Worm (Caenorhabditis elegans) whole organism, L3 larva: Measurements from ENCODE around the gene hlh-32.
A peak's percentile ranks its signal among the peaks of the same experiment; 100 is the strongest.

Experiments
- R02D3.7 ChIP-seq: fragments of 150-350 bp; optimal IDR thresholded peaks from 2 replicates; lab custom pipeline; 2014; ENCODE audit warnings: missing biosample characterization, missing genetic modification characterization
- ZK546.5 ChIP-seq: sonication (generic microtip); optimal IDR thresholded peaks from 2 replicates; lab custom pipeline; 2017; ENCODE audit warnings: missing biosample characterization, missing genetic modification characterization
- aly-2 ChIP-seq: fragments of 150-350 bp; optimal IDR thresholded peaks from 2 replicates; lab custom pipeline; 2014; ENCODE audit warnings: missing biosample characterization, missing genetic modification characterization
- ama-1 ChIP-seq: fragments of 150-350 bp; optimal IDR thresholded peaks from 2 replicates; lab custom pipeline; 2018
- ceh-16 ChIP-seq: sonication (generic microtip); optimal IDR thresholded peaks from 2 replicates; lab custom pipeline; 2017; ENCODE audit warnings: missing biosample characterization, missing genetic modification characterization
- ceh-82 ChIP-seq: fragments of 150-350 bp; optimal IDR thresholded peaks from 2 replicates; lab custom pipeline; 2014; ENCODE audit warnings: missing biosample characterization, missing genetic modification characterization
- ceh-9 ChIP-seq: sonication (generic microtip); optimal IDR thresholded peaks from 2 replicates; lab custom pipeline; 2018; ENCODE audit warnings: missing biosample characterization, missing genetic modification characterization
- daf-12 ChIP-seq: fragments of 150-350 bp; optimal IDR thresholded peaks from 2 replicates; lab custom pipeline; 2014; ENCODE audit warnings: missing biosample characterization, missing genetic modification reagents, missing genetic modification characterization
- egl-27 ChIP-seq: sonication (generic microtip); optimal IDR thresholded peaks from 4 replicates; lab custom pipeline; 2017; ENCODE audit warnings: missing biosample characterization, missing genetic modification reagents, missing genetic modification characterization
- egl-5 ChIP-seq: fragments of 150-350 bp; optimal IDR thresholded peaks from 2 replicates; lab custom pipeline; 2017; ENCODE audit warnings: missing biosample characterization, missing genetic modification reagents, missing genetic modification characterization, inconsistent platforms
- elt-2 ChIP-seq: sonication (generic microtip); optimal IDR thresholded peaks from 2 replicates; lab custom pipeline; 2016; ENCODE audit warnings: missing genetic modification reagents, mild to moderate bottlenecking, missing genetic modification characterization, missing compliant biosample characterization
- elt-3 ChIP-seq, 3 experiments: fragments of 150-350 bp in 1 of 3; sonication (generic microtip) in 2 of 3; optimal IDR thresholded peaks; 2 replicates in 2 of 3; 4 replicates in 1 of 3; lab custom pipeline; 2014 to 2017; ENCODE audit warnings: missing biosample characterization in 3 of 3, missing genetic modification characterization in 3 of 3
- eor-1 ChIP-seq, 2 experiments: fragments of 150-350 bp; optimal IDR thresholded peaks; 2 replicates each; lab custom pipeline; 2014 to 2018; ENCODE audit warnings: missing biosample characterization in 2 of 2, missing genetic modification characterization in 2 of 2
- fkh-10 ChIP-seq: sonication (generic microtip); optimal IDR thresholded peaks from 2 replicates; lab custom pipeline; 2017; ENCODE audit warnings: missing biosample characterization, missing genetic modification reagents, missing genetic modification characterization
- fkh-2 ChIP-seq: fragments of 150-350 bp; optimal IDR thresholded peaks from 2 replicates; lab custom pipeline; 2014; ENCODE audit warnings: missing biosample characterization, missing genetic modification reagents, missing genetic modification characterization
- fos-1 ChIP-seq: fragments of 150-350 bp; optimal IDR thresholded peaks from 2 replicates; lab custom pipeline; 2014; ENCODE audit warnings: missing biosample characterization, missing genetic modification characterization
- hmg-11 ChIP-seq: sonication (generic microtip); optimal IDR thresholded peaks from 2 replicates; lab custom pipeline; 2016; ENCODE audit warnings: missing genetic modification characterization, missing compliant biosample characterization
- jun-1 ChIP-seq: fragments of 150-350 bp; optimal IDR thresholded peaks from 2 replicates; lab custom pipeline; 2014; ENCODE audit warnings: missing biosample characterization, missing genetic modification reagents, missing genetic modification characterization
- lin-15B ChIP-seq: fragments of 150-350 bp; optimal IDR thresholded peaks from 2 replicates; lab custom pipeline; 2014; ENCODE audit warnings: missing biosample characterization, missing genetic modification characterization
- lsy-12 ChIP-seq: sonication (generic microtip); optimal IDR thresholded peaks from 2 replicates; lab custom pipeline; 2016; ENCODE audit warnings: mild to moderate bottlenecking, missing genetic modification characterization, missing compliant biosample characterization
- mdl-1 ChIP-seq: fragments of 150-350 bp; optimal IDR thresholded peaks from 2 replicates; lab custom pipeline; 2014; ENCODE audit warnings: missing biosample characterization, missing genetic modification characterization
- mml-1 ChIP-seq: fragments of 150-350 bp; sonication (generic microtip); optimal IDR thresholded peaks from 3 replicates; lab custom pipeline; 2014; ENCODE audit warnings: missing biosample characterization, missing genetic modification characterization
- nfya-1 ChIP-seq: sonication (generic microtip); optimal IDR thresholded peaks from 2 replicates; lab custom pipeline; 2017; ENCODE audit warnings: missing genetic modification characterization, mild to moderate bottlenecking, missing compliant biosample characterization, antibody characterized with exemption, moderate library complexity; ENCODE audit not compliant: insufficient read depth
- nhr-11 ChIP-seq: fragments of 150-350 bp; optimal IDR thresholded peaks from 2 replicates; lab custom pipeline; 2014; ENCODE audit warnings: missing biosample characterization, missing genetic modification characterization
- nhr-12 ChIP-seq: fragments of 150-350 bp; optimal IDR thresholded peaks from 2 replicates; lab custom pipeline; 2014; ENCODE audit warnings: missing biosample characterization, missing genetic modification characterization
- nhr-23 ChIP-seq: fragments of 150-350 bp; optimal IDR thresholded peaks from 2 replicates; lab custom pipeline; 2014; ENCODE audit warnings: missing biosample characterization, missing genetic modification reagents, missing genetic modification characterization
- nhr-237 ChIP-seq: fragments of 150-350 bp; optimal IDR thresholded peaks from 2 replicates; lab custom pipeline; 2014; ENCODE audit warnings: missing biosample characterization, missing genetic modification characterization
- nhr-28 ChIP-seq: fragments of 150-350 bp; optimal IDR thresholded peaks from 2 replicates; lab custom pipeline; 2014; ENCODE audit warnings: missing biosample characterization, missing genetic modification characterization
- nhr-43 ChIP-seq: sonication (generic microtip); optimal IDR thresholded peaks from 2 replicates; lab custom pipeline; 2016; ENCODE audit warnings: mild to moderate bottlenecking, missing genetic modification characterization, missing compliant biosample characterization; ENCODE audit not compliant: poor library complexity, severe bottlenecking
- nhr-76 ChIP-seq: fragments of 150-350 bp; sonication (generic microtip); optimal IDR thresholded peaks from 5 replicates; lab custom pipeline; 2014; ENCODE audit warnings: missing biosample characterization, missing genetic modification characterization
- nhr-77 ChIP-seq: fragments of 150-350 bp; optimal IDR thresholded peaks from 2 replicates; lab custom pipeline; 2014; ENCODE audit warnings: missing biosample characterization, missing genetic modification characterization
- pha-4 ChIP-seq: fragments of 150-350 bp; optimal IDR thresholded peaks from 2 replicates; lab custom pipeline; 2014; ENCODE audit warnings: missing biosample characterization, missing genetic modification reagents, missing genetic modification characterization
- pqm-1 ChIP-seq: fragments of 150-350 bp; optimal IDR thresholded peaks from 2 replicates; lab custom pipeline; 2017; ENCODE audit warnings: missing biosample characterization, missing genetic modification characterization, inconsistent platforms
- sea-2 ChIP-seq: fragments of 150-350 bp; sonication (generic microtip); optimal IDR thresholded peaks from 4 replicates; lab custom pipeline; 2014; ENCODE audit warnings: missing biosample characterization, missing genetic modification reagents, missing genetic modification characterization
- skn-1 ChIP-seq: fragments of 150-350 bp; optimal IDR thresholded peaks from 2 replicates; lab custom pipeline; 2014; ENCODE audit warnings: missing biosample characterization, missing genetic modification characterization
- snpc-4 ChIP-seq: fragments of 150-350 bp; optimal IDR thresholded peaks from 2 replicates; lab custom pipeline; 2014; ENCODE audit warnings: missing biosample characterization, missing genetic modification characterization
- tbx-2 ChIP-seq: sonication (generic microtip); optimal IDR thresholded peaks from 2 replicates; lab custom pipeline; 2016; ENCODE audit warnings: mild to moderate bottlenecking, missing genetic modification characterization, missing compliant biosample characterization
- unc-39 ChIP-seq: sonication (generic microtip); optimal IDR thresholded peaks from 4 replicates; lab custom pipeline; 2017; ENCODE audit warnings: missing biosample characterization, missing genetic modification characterization
- unc-62 ChIP-seq: fragments of 150-350 bp; sonication (generic microtip); optimal IDR thresholded peaks from 4 replicates; lab custom pipeline; 2014; ENCODE audit warnings: missing biosample characterization, missing genetic modification reagents, missing genetic modification characterization
- zag-1 ChIP-seq: fragments of 150-350 bp; optimal IDR thresholded peaks from 2 replicates; lab custom pipeline; 2014; ENCODE audit warnings: missing biosample characterization, missing genetic modification characterization
- ztf-11 ChIP-seq: fragments of 150-350 bp; optimal IDR thresholded peaks from 2 replicates; lab custom pipeline; 2014; ENCODE audit warnings: missing biosample characterization, missing genetic modification characterization
- ztf-4 ChIP-seq: fragments of 150-350 bp; optimal IDR thresholded peaks from 2 replicates; lab custom pipeline; 2014; ENCODE audit warnings: missing biosample characterization, missing genetic modification characterization

The hlh-32 gene

ce11 chrIV:16171326-16171725, 39.1 kb downstream of the hlh-32 start:
- no peak for TF ChIP-seq fos-1
- peak; percentile 83 for TF ChIP-seq mml-1 (tag; lab: Kevin White, UChicago)
- no peak for TF ChIP-seq egl-27 (tag; lab: Kevin White, UChicago)
- TF ChIP-seq jun-1 (tag; lab: Kevin White, UChicago), result no peak
- peak; percentile 25 for TF ChIP-seq nhr-23 (tag; lab: Kevin White, UChicago)
- no peak for TF ChIP-seq unc-62 (GFP tag; lab: Kevin White, UChicago)
- TF ChIP-seq pqm-1 (tag; lab: Kevin White, UChicago), result peak; percentile 61
- TF ChIP-seq nhr-43, result peak; percentile 39
- no peak for TF ChIP-seq fkh-2
- peak; percentile 74 for TF ChIP-seq ama-1 (lab: Kevin White, UChicago)
- TF ChIP-seq elt-2 (tag; lab: Kevin White, UChicago), result peak; percentile 62
- TF ChIP-seq ztf-4 (tag; lab: Kevin White, UChicago), result no peak
- no peak for TF ChIP-seq daf-12
- no peak for TF ChIP-seq aly-2
- no peak for TF ChIP-seq tbx-2 (tag; lab: Kevin White, UChicago)
- TF ChIP-seq skn-1 (tag; lab: Kevin White, UChicago), result no peak

- TF ChIP-seq ama-1 (lab: Kevin White, UChicago) (peak; percentile 76), nhr-11 (tag; lab: Kevin White, UChicago) (no peak)
These were observed 40.6 kb downstream of the hlh-32 start for ce11 chrIV:16172786-16173371.

ce11 chrIV:16176808-16177207, 44.5 kb downstream of the hlh-32 start:
- TF ChIP-seq pha-4 (tag; lab: Kevin White, UChicago) (peak; percentile 36), eor-1 (tag; optimal IDR thresholded peaks at IDR 0.05; lab: Kevin White, UChicago) (no peak), elt-2 (tag; lab: Kevin White, UChicago) (peak; percentile 30)
- TF ChIP-seq, all 47 proteins: peak for 2

ce11 chrIV:16178433-16178832, 46.2 kb downstream of the hlh-32 start:
- TF ChIP-seq nhr-237 (tag; lab: Kevin White, UChicago) (no peak), pqm-1 (tag; lab: Kevin White, UChicago) (peak; percentile 91), snpc-4 (no peak), elt-2 (tag; lab: Kevin White, UChicago) (peak; percentile 93), nhr-12 (tag; lab: Kevin White, UChicago) (no peak)

ce11 chrIV:16180898-16181482, 48.7 kb downstream of the hlh-32 start:
- TF ChIP-seq egl-27 (tag; lab: Kevin White, UChicago), result peak; percentile 6
- no peak for TF ChIP-seq nhr-11 (tag; lab: Kevin White, UChicago)
- no peak for TF ChIP-seq sea-2
- no peak for TF ChIP-seq egl-5 (tag; lab: Kevin White, UChicago)
- TF ChIP-seq nhr-12 (tag; lab: Kevin White, UChicago), result no peak
- TF ChIP-seq zag-1 (tag; lab: Kevin White, UChicago), result no peak
- peak; percentile 2 for TF ChIP-seq R02D3.7
- peak; percentile 37 for TF ChIP-seq unc-62 (GFP tag; lab: Kevin White, UChicago)
- TF ChIP-seq nfya-1 (tag; lab: Kevin White, UChicago), result peak; percentile 45
- TF ChIP-seq pqm-1 (tag; lab: Kevin White, UChicago), result peak; percentile 92
- no peak for TF ChIP-seq nhr-76 (tag; lab: Kevin White, UChicago)
- no peak for TF ChIP-seq eor-1 (tag; optimal IDR thresholded peaks at IDR 0.05; lab: Kevin White, UChicago)
- TF ChIP-seq ceh-16, result no peak
- no peak for TF ChIP-seq lsy-12 (tag; lab: Kevin White, UChicago)
- no peak for TF ChIP-seq nhr-77 (tag; lab: Kevin White, UChicago)
- no peak for TF ChIP-seq fkh-10 (GFP tag; lab: Kevin White, UChicago)
- TF ChIP-seq nhr-28, result no peak
- TF ChIP-seq unc-39, result no peak
- no peak for TF ChIP-seq skn-1 (tag; lab: Kevin White, UChicago)
- no peak for TF ChIP-seq fkh-2
- no peak for TF ChIP-seq nhr-237 (tag; lab: Kevin White, UChicago)
- TF ChIP-seq elt-2 (tag; lab: Kevin White, UChicago), result peak; percentile 99
- TF ChIP-seq ama-1 (lab: Kevin White, UChicago), result no peak
- TF ChIP-seq ceh-9 (tag; lab: Kevin White, UChicago), result no peak
- TF ChIP-seq ztf-11, result no peak
- TF ChIP-seq ztf-4 (tag; lab: Kevin White, UChicago), result no peak
- TF ChIP-seq ceh-82 (tag; lab: Kevin White, UChicago), result no peak
- TF ChIP-seq ZK546.5 (tag; lab: Kevin White, UChicago), result no peak
- peak; percentile 28 for TF ChIP-seq mdl-1 (tag; lab: Kevin White, UChicago)
- TF ChIP-seq hmg-11 (tag; lab: Kevin White, UChicago), result no peak
- TF ChIP-seq elt-3 (tag; optimal IDR thresholded peaks at IDR 0.05; lab: Kevin White, UChicago), result peak in 2 of 3 experiments; percentile 38 to 78
- TF ChIP-seq lin-15B (tag; lab: Kevin White, UChicago), result no peak
- peak; percentile 62 for TF ChIP-seq pha-4 (tag; lab: Kevin White, UChicago)
- TF ChIP-seq mml-1 (tag; lab: Kevin White, UChicago), result no peak
